Fruit fly (Drosophila melanogaster) whole organism, embryonic: ENCODE results near the gene Rab39.

ENCODE experiments used
- Bdp1 ChIP-seq: fragments of 200-800 bp; sonication (Bioruptor generic); optimal IDR thresholded peaks from 3 replicates; lab custom pipeline; 2016; ENCODE audit warnings: missing biosample characterization, missing genetic modification characterization
- CG10209 ChIP-seq: fragments of 200-800 bp; sonication (Bioruptor generic); optimal IDR thresholded peaks from 3 replicates; lab custom pipeline; 2017; ENCODE audit warnings: missing biosample characterization, mild to moderate bottlenecking, missing genetic modification characterization, missing genetic modification reagents
- CG10543 ChIP-seq: fragments of 200-800 bp; sonication (Bioruptor generic); optimal IDR thresholded peaks from 3 replicates; lab custom pipeline; 2017; ENCODE audit warnings: missing biosample characterization, mild to moderate bottlenecking, missing genetic modification characterization, moderate library complexity
- CG11456 ChIP-seq: fragments of 200-800 bp; sonication (Bioruptor generic); IDR thresholded peaks from 3 replicates; pipeline ENCODE4 v1.3.6; 2022; ENCODE audit warnings: missing biosample characterization, missing genetic modification characterization
- CG12299 ChIP-seq: fragments of 200-800 bp; sonication (Bioruptor generic); optimal IDR thresholded peaks from 2 replicates; lab custom pipeline; 2018; ENCODE audit warnings: missing biosample characterization, mild to moderate bottlenecking, missing genetic modification characterization
- CG12659 ChIP-seq: fragments of 200-800 bp; sonication (Bioruptor generic); optimal IDR thresholded peaks from 3 replicates; lab custom pipeline; 2017; ENCODE audit warnings: mild to moderate bottlenecking, missing biosample characterization, missing genetic modification reagents, missing genetic modification characterization
- CG13894 ChIP-seq: fragments of 200-800 bp; sonication (Bioruptor generic); optimal IDR thresholded peaks from 3 replicates; lab custom pipeline; 2018; ENCODE audit warnings: missing biosample characterization, mild to moderate bottlenecking, missing genetic modification characterization, moderate library complexity
- CG15601 ChIP-seq: fragments of 200-800 bp; sonication (Bioruptor generic); optimal IDR thresholded peaks from 3 replicates; lab custom pipeline; 2019; ENCODE audit warnings: missing biosample characterization, mild to moderate bottlenecking, missing genetic modification characterization, moderate library complexity
- CG17328 ChIP-seq: fragments of 200-800 bp; sonication (Bioruptor generic); IDR thresholded peaks from 2 replicates; pipeline ENCODE4 v1.3.6; 2022; ENCODE audit warnings: missing biosample characterization, missing genetic modification characterization
- CG17359 ChIP-seq: fragments of 200-800 bp; sonication (Bioruptor generic); optimal IDR thresholded peaks from 3 replicates; lab custom pipeline; 2018; ENCODE audit warnings: missing biosample characterization, mild to moderate bottlenecking, missing genetic modification characterization, moderate library complexity
- CG18011 ChIP-seq: fragments of 200-800 bp; sonication (Bioruptor generic); optimal IDR thresholded peaks from 2 replicates; lab custom pipeline; 2017; ENCODE audit warnings: missing biosample characterization, missing genetic modification characterization, mild to moderate bottlenecking, moderate library complexity, missing genotype
- CG1832 ChIP-seq: fragments of 200-800 bp; sonication (Bioruptor generic); optimal IDR thresholded peaks from 2 replicates; lab custom pipeline; 2017; ENCODE audit warnings: missing biosample characterization, mild to moderate bottlenecking, missing genetic modification characterization, inconsistent platforms
- CG3065 ChIP-seq: fragments of 200-800 bp; sonication (Bioruptor generic); optimal IDR thresholded peaks from 2 replicates; lab custom pipeline; 2016; ENCODE audit warnings: missing biosample characterization, missing genetic modification characterization
- CG32767 ChIP-seq: fragments of 200-800 bp; sonication (Bioruptor generic); IDR thresholded peaks from 2 replicates; pipeline ENCODE4 v1.3.6; 2022; ENCODE audit warnings: missing biosample characterization, missing genetic modification characterization
- CG34376 ChIP-seq: fragments of 200-800 bp; sonication (Bioruptor generic); optimal IDR thresholded peaks from 2 replicates; lab custom pipeline; 2018; ENCODE audit warnings: missing biosample characterization, mild to moderate bottlenecking, missing genetic modification characterization
- CG4360 ChIP-seq: fragments of 200-800 bp; sonication (Bioruptor generic); IDR thresholded peaks from 2 replicates; pipeline ENCODE4 v1.3.6; 2022; ENCODE audit warnings: missing biosample characterization, missing genetic modification characterization
- CG6689 ChIP-seq: fragments of 200-800 bp; sonication (Bioruptor generic); IDR thresholded peaks from 2 replicates; pipeline ENCODE4 v1.3.6; 2022; ENCODE audit warnings: missing biosample characterization, missing genetic modification characterization
- CG8089 ChIP-seq: fragments of 200-800 bp; sonication (Bioruptor generic); optimal IDR thresholded peaks from 3 replicates; lab custom pipeline; 2016; ENCODE audit warnings: missing biosample characterization, missing genetic modification characterization
- CG8359 ChIP-seq: fragments of 200-800 bp; sonication (Bioruptor generic); optimal IDR thresholded peaks from 2 replicates; lab custom pipeline; 2017; ENCODE audit warnings: missing biosample characterization, mild to moderate bottlenecking, missing genetic modification characterization, borderline replicate concordance
- D19A ChIP-seq: fragments of 200-800 bp; optimal IDR thresholded peaks from 3 replicates; lab custom pipeline; 2019; ENCODE audit warnings: missing biosample characterization, mild to moderate bottlenecking, missing genetic modification characterization, moderate library complexity
- Dek ChIP-seq: fragments of 200-800 bp; sonication (Bioruptor generic); optimal IDR thresholded peaks from 3 replicates; lab custom pipeline; 2019; ENCODE audit warnings: missing biosample characterization, mild to moderate bottlenecking, missing genetic modification characterization, moderate library complexity
- Ets65A ChIP-seq: fragments of 200-800 bp; sonication (Bioruptor generic); peaks from one replicate; lab custom pipeline; 2016; ENCODE audit warnings: missing biosample characterization, missing genetic modification characterization
- Hand ChIP-seq: fragments of 200-800 bp; sonication (Bioruptor generic); optimal IDR thresholded peaks from 2 replicates; lab custom pipeline; 2017; ENCODE audit warnings: mild to moderate bottlenecking, missing biosample characterization, missing genetic modification reagents, missing genetic modification characterization
- Hmr ChIP-seq: fragments of 200-800 bp; sonication (Bioruptor generic); optimal IDR thresholded peaks from 3 replicates; lab custom pipeline; 2017; ENCODE audit warnings: mild to moderate bottlenecking, missing biosample characterization, missing genetic modification reagents, missing genetic modification characterization
- Hr51 ChIP-seq, 2 experiments: fragments of 200-800 bp; sonication (Bioruptor generic); optimal IDR thresholded peaks; 2 replicates in 1 of 2; 3 replicates in 1 of 2; lab custom pipeline; 2016 to 2018; ENCODE audit warnings: missing biosample characterization in 2 of 2, missing genetic modification characterization in 2 of 2, mild to moderate bottlenecking in 1 of 2, moderate library complexity in 1 of 2
- Mad ChIP-seq: fragments of 200-800 bp; sonication (Bioruptor generic); optimal IDR thresholded peaks from 2 replicates; lab custom pipeline; 2016; ENCODE audit warnings: missing biosample characterization, missing genetic modification characterization
- NC2α ChIP-seq: fragments of 200-800 bp; sonication (Bioruptor generic); optimal IDR thresholded peaks from 2 replicates; lab custom pipeline; 2016; ENCODE audit warnings: missing biosample characterization, missing genetic modification characterization
- bab2 ChIP-seq: fragments of 200-800 bp; sonication (Bioruptor generic); optimal IDR thresholded peaks from 2 replicates; lab custom pipeline; 2016; ENCODE audit warnings: missing biosample characterization, missing genetic modification characterization
- dati ChIP-seq: fragments of 200-800 bp; sonication (Bioruptor generic); IDR thresholded peaks from 2 replicates; pipeline ENCODE4 v1.3.6; 2022; ENCODE audit warnings: missing biosample characterization, missing genetic modification characterization
- dm ChIP-seq: fragments of 200-800 bp; sonication (Bioruptor generic); optimal IDR thresholded peaks from 3 replicates; lab custom pipeline; 2016; ENCODE audit warnings: missing biosample characterization, missing genetic modification characterization
- eve ChIP-seq, 2 experiments: fragments of >200 bp; optimal IDR thresholded peaks; 2 replicates each; lab custom pipeline; 2017; ENCODE audit warnings: missing biosample characterization in 2 of 2, missing genetic modification characterization in 2 of 2
- gcm ChIP-seq: fragments of 200-800 bp; sonication (Bioruptor generic); optimal IDR thresholded peaks from 2 replicates; lab custom pipeline; 2019; ENCODE audit warnings: missing biosample characterization, mild to moderate bottlenecking, missing genetic modification characterization, moderate library complexity
- gfzf ChIP-seq: fragments of 200-800 bp; sonication (Bioruptor generic); optimal IDR thresholded peaks from 2 replicates; lab custom pipeline; 2016; ENCODE audit warnings: missing biosample characterization, mild to moderate bottlenecking, missing genetic modification characterization, moderate library complexity
- grau ChIP-seq: fragments of 200-800 bp; optimal IDR thresholded peaks from 3 replicates; lab custom pipeline; 2019; ENCODE audit warnings: missing biosample characterization, mild to moderate bottlenecking, missing genetic modification characterization, moderate library complexity
- insv ChIP-seq, 2 experiments: fragments of 200-800 bp; sonication (Bioruptor generic); optimal IDR thresholded peaks; 3 replicates each; lab custom pipeline; 2016 to 2018; ENCODE audit warnings: missing biosample characterization in 2 of 2, missing genetic modification characterization in 2 of 2
- mirr ChIP-seq: fragments of 200-800 bp; sonication (Bioruptor generic); optimal IDR thresholded peaks from 3 replicates; lab custom pipeline; 2018; ENCODE audit warnings: missing biosample characterization, mild to moderate bottlenecking, missing genetic modification characterization
- nau ChIP-seq: fragments of 200-800 bp; sonication (Bioruptor generic); optimal IDR thresholded peaks from 3 replicates; lab custom pipeline; 2017; ENCODE audit warnings: missing biosample characterization, mild to moderate bottlenecking, missing genetic modification characterization, missing genetic modification reagents
- otp ChIP-seq: fragments of 200-800 bp; sonication (Bioruptor generic); IDR thresholded peaks from 3 replicates; pipeline ENCODE4, ENCODE4 v1.3.6; 2022; ENCODE audit warnings: missing biosample characterization, missing genetic modification characterization
- pfk ChIP-seq: fragments of 200-800 bp; sonication (Bioruptor generic); optimal IDR thresholded peaks from 2 replicates; lab custom pipeline; 2018; ENCODE audit warnings: missing biosample characterization, mild to moderate bottlenecking, missing genetic modification characterization, moderate library complexity
- row ChIP-seq: fragments of 200-800 bp; sonication (Bioruptor generic); IDR thresholded peaks from 3 replicates; pipeline ENCODE4 v1.3.6; 2022; ENCODE audit warnings: missing biosample characterization, missing genetic modification characterization
- sc ChIP-seq, 3 experiments: fragments of >200 bp in 2 of 3; fragments of 200-800 bp in 1 of 3; sonication (Bioruptor generic) in 1 of 3; optimal IDR thresholded peaks; 2 replicates in 2 of 3; 3 replicates in 1 of 3; lab custom pipeline; 2017; ENCODE audit warnings: mild to moderate bottlenecking in 1 of 3, missing biosample characterization in 1 of 3, missing genetic modification characterization in 1 of 3, missing genetic modification reagents in 1 of 3
- sim ChIP-seq: fragments of 200-800 bp; sonication (Bioruptor generic); IDR thresholded peaks from 2 replicates; pipeline ENCODE4 v1.3.6; 2022; ENCODE audit warnings: missing biosample characterization, missing genetic modification characterization
- slbo ChIP-seq: fragments of 200-800 bp; sonication (Bioruptor generic); IDR thresholded peaks from 2 replicates; pipeline ENCODE4 v1.3.6; 2022; ENCODE audit warnings: missing biosample characterization, missing genetic modification characterization
- so ChIP-seq: fragments of 200-800 bp; sonication (Bioruptor generic); IDR thresholded peaks from 3 replicates; pipeline ENCODE4 v1.3.6; 2022; ENCODE audit warnings: missing biosample characterization, missing genetic modification characterization
- sob ChIP-seq: fragments of 200-800 bp; sonication (Bioruptor generic); IDR thresholded peaks from 2 replicates; pipeline ENCODE4 v1.3.6; 2022; ENCODE audit warnings: missing biosample characterization, missing genetic modification characterization
- sqz ChIP-seq: fragments of 200-800 bp; sonication (Bioruptor generic); optimal IDR thresholded peaks from 3 replicates; lab custom pipeline; 2018; ENCODE audit warnings: missing biosample characterization, mild to moderate bottlenecking, missing genetic modification characterization
- sr ChIP-seq: fragments of 200-800 bp; sonication (Bioruptor generic); IDR thresholded peaks from 3 replicates; pipeline ENCODE4 v1.3.6; 2022; ENCODE audit warnings: missing biosample characterization, missing genetic modification characterization
- vfl ChIP-seq: fragments of 200-800 bp; sonication (Bioruptor generic); optimal IDR thresholded peaks from 2 replicates; lab custom pipeline; 2016; ENCODE audit warnings: missing biosample characterization, missing genetic modification characterization

Gene Rab39

dm6 chrX:7691947-7692739 lies 42.6 kb upstream of the Rab39 start (continued):
- TF ChIP-seq sc (optimal IDR thresholded peaks at IDR 0.05; lab: Kevin White, UChicago) (no peak), sc (GFP tag; optimal IDR thresholded peaks at IDR 0.05; lab: Kevin White, UChicago) (no peak), nau (GFP tag; lab: Kevin White, UChicago) (peak; percentile 52), gfzf (GFP tag; lab: Kevin White, UChicago) (no peak), sob (GFP tag; lab: Robert Waterston, UW) (peak; percentile 34; the same call in 1 of the 2 replicates), CG3065 (GFP tag; lab: Kevin White, UChicago) (no peak), CG17359 (tag; lab: Kevin White, UChicago) (peak; percentile 80), mirr (no peak), CG6689 (GFP tag; lab: Robert Waterston, UW) (peak; percentile 66), otp (GFP tag; lab: Robert Waterston, UW) (no peak), sqz (no peak), sim (GFP tag; lab: Robert Waterston, UW) (no peak), sr (GFP tag; lab: Robert Waterston, UW) (no peak), pfk (peak; percentile 4), CG13894 (tag; lab: Kevin White, UChicago) (peak; percentile 46), CG17328 (GFP tag; lab: Robert Waterston, UW) (peak; percentile 54), CG12299 (tag; lab: Kevin White, UChicago) (no peak), CG11456 (GFP tag; lab: Robert Waterston, UW) (peak; percentile 57; the same call in 1 of the 3 replicates), NC2α (GFP tag; lab: Kevin White, UChicago) (peak; percentile 29), CG12659 (peak; percentile 77), CG34376 (GFP tag; lab: Kevin White, UChicago) (no peak), CG32767 (GFP tag; lab: Robert Waterston, UW) (peak; percentile 14; the same call in 1 of the 2 replicates), gcm (GFP tag; lab: Kevin White, UChicago) (peak; percentile 62), CG15601 (peak; percentile 21), Mad (GFP tag; lab: Kevin White, UChicago) (peak; percentile 41), Ets65A (peak; percentile 94), CG4360 (GFP tag; lab: Robert Waterston, UW) (peak; percentile 35; the same call in 1 of the 2 replicates), Dek (tag; lab: Kevin White, UChicago) (peak; percentile 83), CG1832 (GFP tag; lab: Kevin White, UChicago) (no peak), vfl (GFP tag; lab: Kevin White, UChicago) (peak; percentile 21), so (peak; percentile 42; the same call in 1 of the 3 replicates), Bdp1 (GFP tag; lab: Kevin White, UChicago) (no peak), grau (tag; lab: Kevin White, UChicago) (peak; percentile 65), insv (GFP tag; optimal IDR thresholded peaks at IDR 0.05; lab: Kevin White, UChicago) (peak in 1 of 2 experiments; percentile 10), CG10543 (GFP tag; lab: Kevin White, UChicago) (peak; percentile 56), CG10209 (GFP tag; lab: Kevin White, UChicago) (peak; percentile 75), D19A (tag; lab: Kevin White, UChicago) (peak; percentile 67), CG8089 (GFP tag; lab: Kevin White, UChicago) (peak; percentile 16), dm (GFP tag; lab: Kevin White, UChicago) (peak; percentile 35), row (GFP tag; lab: Robert Waterston, UW) (peak; percentile 70), Hand (GFP tag; lab: Kevin White, UChicago) (peak; percentile 56), bab2 (GFP tag; lab: Kevin White, UChicago) (peak; percentile 56), dati (GFP tag; lab: Robert Waterston, UW) (no peak), Hmr (GFP tag; lab: Kevin White, UChicago) (peak; percentile 82), slbo (GFP tag; lab: Robert Waterston, UW) (peak; percentile 84), CG18011 (GFP tag; lab: Kevin White, UChicago) (peak; percentile 41), Hr51 (GFP tag; optimal IDR thresholded peaks at IDR 0.05; lab: Kevin White, UChicago) (peak; percentile 51 to 84), eve (GFP tag; optimal IDR thresholded peaks at IDR 0.05; lab: Kevin White, UChicago) (peak in 1 of 2 experiments; percentile 78), CG8359 (GFP tag; lab: Kevin White, UChicago) (no peak)
